Fruit fly (Drosophila melanogaster) whole organism, prepupa: ENCODE data around the gene CG2003.

Source experiments
- Blimp-1 ChIP-seq: fragments of 200-800 bp; sonication (Bioruptor generic); optimal IDR thresholded peaks from 3 replicates; lab custom pipeline; 2017; ENCODE audit warnings: missing biosample characterization, missing genetic modification characterization, mild to moderate bottlenecking, moderate library complexity, missing genetic modification reagents
- CG10631 ChIP-seq: fragments of 200-800 bp; sonication (Bioruptor generic); optimal IDR thresholded peaks from 2 replicates; lab custom pipeline; 2016; ENCODE audit warnings: missing biosample characterization, missing genetic modification characterization
- CG10669 ChIP-seq: fragments of 200-800 bp; sonication (Bioruptor generic); optimal IDR thresholded peaks from 3 replicates; lab custom pipeline; 2018; ENCODE audit warnings: missing biosample characterization, mild to moderate bottlenecking, missing genetic modification characterization, moderate library complexity
- CG11762 ChIP-seq: fragments of 200-800 bp; sonication (Bioruptor generic); optimal IDR thresholded peaks from 3 replicates; lab custom pipeline; 2016; ENCODE audit warnings: missing biosample characterization, missing genetic modification characterization; ENCODE audit not compliant: insufficient read depth
- CG11902 ChIP-seq: fragments of 200-800 bp; sonication (Bioruptor generic); optimal IDR thresholded peaks from 3 replicates; lab custom pipeline; 2016; ENCODE audit warnings: missing biosample characterization, missing genetic modification characterization
- CG15336 ChIP-seq: fragments of 200-800 bp; sonication (Bioruptor generic); IDR thresholded peaks from 2 replicates; pipeline ENCODE4 v1.3.6; 2022; ENCODE audit warnings: missing biosample characterization, missing genetic modification characterization
- CG1621 ChIP-seq: fragments of 200-800 bp; sonication (Bioruptor generic); optimal IDR thresholded peaks from 3 replicates; lab custom pipeline; 2018; ENCODE audit warnings: missing biosample characterization, mild to moderate bottlenecking, missing genetic modification characterization
- CG3032 ChIP-seq: fragments of 200-800 bp; optimal IDR thresholded peaks from 2 replicates; lab custom pipeline; 2019; ENCODE audit warnings: missing biosample characterization, mild to moderate bottlenecking, missing genetic modification characterization, moderate library complexity
- CG34406 ChIP-seq: fragments of 200-800 bp; sonication (Bioruptor generic); optimal IDR thresholded peaks from 3 replicates; lab custom pipeline; 2016; ENCODE audit warnings: missing biosample characterization, missing genetic modification characterization
- CG3919 ChIP-seq: fragments of 200-800 bp; sonication (Bioruptor generic); optimal IDR thresholded peaks from 3 replicates; lab custom pipeline; 2016; ENCODE audit warnings: missing biosample characterization, missing genetic modification characterization
- CG4318 ChIP-seq: fragments of 200-800 bp; sonication (Bioruptor generic); optimal IDR thresholded peaks from 3 replicates; lab custom pipeline; 2017; ENCODE audit warnings: missing biosample characterization, mild to moderate bottlenecking, missing genetic modification characterization
- CG6163 ChIP-seq: fragments of 200-800 bp; sonication (Bioruptor generic); IDR thresholded peaks from 3 replicates; pipeline ENCODE4 v1.3.6; 2022; ENCODE audit warnings: missing biosample characterization, missing genetic modification characterization
- CG6792 ChIP-seq: fragments of 200-800 bp; sonication (Bioruptor generic); optimal IDR thresholded peaks from 3 replicates; lab custom pipeline; 2016; ENCODE audit warnings: missing biosample characterization, missing genetic modification characterization
- CG6808 ChIP-seq: fragments of 200-800 bp; sonication (Bioruptor generic); optimal IDR thresholded peaks from 3 replicates; lab custom pipeline; 2017; ENCODE audit warnings: missing biosample characterization, missing genetic modification characterization, mild to moderate bottlenecking, moderate library complexity, missing genetic modification reagents
- CG6854 ChIP-seq: fragments of 200-800 bp; sonication (Bioruptor generic); optimal IDR thresholded peaks from 2 replicates; lab custom pipeline; 2017; ENCODE audit warnings: missing biosample characterization, mild to moderate bottlenecking, missing genetic modification characterization
- CG7368 ChIP-seq: fragments of 200-800 bp; sonication (Bioruptor generic); optimal IDR thresholded peaks from 3 replicates; lab custom pipeline; 2016; ENCODE audit warnings: missing biosample characterization, missing genetic modification characterization
- CG8319 ChIP-seq: fragments of 200-800 bp; sonication (Bioruptor generic); optimal IDR thresholded peaks from 3 replicates; lab custom pipeline; 2016; ENCODE audit warnings: missing biosample characterization, missing genetic modification characterization
- CG8632 ChIP-seq: fragments of 200-800 bp; sonication (Bioruptor generic); optimal IDR thresholded peaks from 3 replicates; lab custom pipeline; 2016; ENCODE audit warnings: missing biosample characterization, missing genetic modification characterization
- CG9139 ChIP-seq: fragments of 200-800 bp; sonication (Bioruptor generic); optimal IDR thresholded peaks from 3 replicates; lab custom pipeline; 2017; ENCODE audit warnings: missing biosample characterization, mild to moderate bottlenecking, missing genetic modification characterization
- Eip78C ChIP-seq: fragments of 200-800 bp; sonication (Bioruptor generic); peaks from one replicate; lab custom pipeline; 2016; ENCODE audit warnings: missing biosample characterization, missing genetic modification characterization
- Eip93F ChIP-seq: fragments of 200-800 bp; sonication (Bioruptor generic); optimal IDR thresholded peaks from 2 replicates; lab custom pipeline; 2016; ENCODE audit warnings: missing biosample characterization, mild to moderate bottlenecking, missing genetic modification characterization
- Ets21C ChIP-seq: fragments of 200-800 bp; sonication (Bioruptor generic); optimal IDR thresholded peaks from 3 replicates; lab custom pipeline; 2016; ENCODE audit warnings: missing biosample characterization, missing genetic modification characterization
- Ets96B ChIP-seq: fragments of 200-800 bp; optimal IDR thresholded peaks from 2 replicates; lab custom pipeline; 2019; ENCODE audit warnings: missing biosample characterization, mild to moderate bottlenecking, missing genetic modification characterization, moderate library complexity
- Gug ChIP-seq: fragments of 200-800 bp; sonication (Bioruptor generic); IDR thresholded peaks from 2 replicates; pipeline ENCODE4 v1.3.6; 2022; ENCODE audit warnings: missing biosample characterization, missing genetic modification characterization
- Hr39 ChIP-seq: fragments of 200-800 bp; sonication (Bioruptor generic); optimal IDR thresholded peaks from 2 replicates; lab custom pipeline; 2016; ENCODE audit warnings: missing biosample characterization, missing genetic modification characterization
- Hr4 ChIP-seq: fragments of 200-800 bp; sonication (Bioruptor generic); optimal IDR thresholded peaks from 3 replicates; lab custom pipeline; 2016; ENCODE audit warnings: missing biosample characterization, missing genetic modification characterization
- OdsH ChIP-seq: fragments of 200-800 bp; sonication (Bioruptor generic); optimal IDR thresholded peaks from 3 replicates; lab custom pipeline; 2016; ENCODE audit warnings: missing biosample characterization, missing genetic modification characterization
- Sox102F ChIP-seq: fragments of 200-800 bp; sonication (Bioruptor generic); optimal IDR thresholded peaks from 2 replicates; lab custom pipeline; 2016; ENCODE audit warnings: missing biosample characterization, mild to moderate bottlenecking, missing genetic modification characterization
- Sox15 ChIP-seq: fragments of 200-800 bp; sonication (Bioruptor generic); optimal IDR thresholded peaks from 3 replicates; lab custom pipeline; 2016; ENCODE audit warnings: missing biosample characterization, missing genetic modification characterization
- achi ChIP-seq: fragments of 200-800 bp; sonication (Bioruptor generic); optimal IDR thresholded peaks from 3 replicates; lab custom pipeline; 2016; ENCODE audit warnings: missing biosample characterization, missing genetic modification characterization
- dac ChIP-seq: fragments of 200-800 bp; sonication (Bioruptor generic); optimal IDR thresholded peaks from 2 replicates; lab custom pipeline; 2017; ENCODE audit warnings: missing biosample characterization, mild to moderate bottlenecking, missing genetic modification characterization
- eg ChIP-seq: fragments of 200-800 bp; sonication (Bioruptor generic); IDR thresholded peaks from 3 replicates; pipeline ENCODE4 v1.3.6; 2022; ENCODE audit warnings: missing biosample characterization, missing genetic modification characterization
- esn ChIP-seq: fragments of 200-800 bp; sonication (Bioruptor generic); optimal IDR thresholded peaks from 2 replicates; lab custom pipeline; 2016; ENCODE audit warnings: missing biosample characterization, mild to moderate bottlenecking, missing genetic modification characterization, moderate library complexity
- fd59A ChIP-seq: fragments of 200-800 bp; sonication (Bioruptor generic); optimal IDR thresholded peaks from 2 replicates; lab custom pipeline; 2017; ENCODE audit warnings: missing biosample characterization, mild to moderate bottlenecking, missing genetic modification characterization, missing genetic modification reagents
- fkh ChIP-seq: fragments of 200-800 bp; sonication (Bioruptor generic); optimal IDR thresholded peaks from 3 replicates; lab custom pipeline; 2017; ENCODE audit warnings: missing biosample characterization, mild to moderate bottlenecking, missing genetic modification characterization, moderate library complexity
- salr ChIP-seq, 2 experiments: fragments of 200-800 bp; sonication (Bioruptor generic); optimal IDR thresholded peaks; 3 replicates each; lab custom pipeline; 2016 to 2018; ENCODE audit warnings: missing biosample characterization in 2 of 2, missing genetic modification characterization in 2 of 2, mild to moderate bottlenecking in 1 of 2
- spab ChIP-seq: fragments of 200-800 bp; sonication (Bioruptor generic); optimal IDR thresholded peaks from 2 replicates; lab custom pipeline; 2017; ENCODE audit warnings: missing biosample characterization, mild to moderate bottlenecking, missing genetic modification characterization, missing genetic modification reagents
- ss ChIP-seq, 2 experiments: fragments of 200-800 bp; sonication (Bioruptor generic); optimal IDR thresholded peaks; 2 replicates in 1 of 2; 3 replicates in 1 of 2; lab custom pipeline; 2017 to 2018; ENCODE audit warnings: mild to moderate bottlenecking in 2 of 2, missing biosample characterization in 2 of 2, missing genetic modification characterization in 2 of 2, moderate library complexity in 1 of 2
- svp ChIP-seq: fragments of 200-800 bp; sonication (Bioruptor generic); peaks from one replicate; lab custom pipeline; 2016; ENCODE audit warnings: missing biosample characterization, missing genetic modification characterization

The CG2003 gene

dm6 chr3R:31936003-31936496 lies 41.9 kb upstream of the CG2003 start:
- no peak for TF ChIP-seq OdsH (GFP tag; lab: Kevin White, UChicago)
- no peak for TF ChIP-seq Sox102F (GFP tag; lab: Kevin White, UChicago)
- peak; percentile 8 for TF ChIP-seq CG6854 (GFP tag; lab: Kevin White, UChicago)
- TF ChIP-seq achi (GFP tag; lab: Kevin White, UChicago) = no peak
- TF ChIP-seq Hr4 (GFP tag; lab: Kevin White, UChicago) = no peak
- TF ChIP-seq CG7368 (GFP tag; lab: Kevin White, UChicago) = no peak
- TF ChIP-seq Sox15 (GFP tag; lab: Kevin White, UChicago) = no peak
- no peak for TF ChIP-seq Gug (GFP tag; lab: Robert Waterston, UW)
- peak; percentile 20 for TF ChIP-seq CG9139 (GFP tag; lab: Kevin White, UChicago)
- no peak for TF ChIP-seq CG11762
- peak; percentile 33 for TF ChIP-seq CG6808
- no peak for TF ChIP-seq CG8632 (GFP tag; lab: Kevin White, UChicago)
- no peak for TF ChIP-seq CG34406 (GFP tag; lab: Kevin White, UChicago)
- no peak for TF ChIP-seq Hr39
- TF ChIP-seq esn (GFP tag; lab: Kevin White, UChicago) = no peak
- TF ChIP-seq CG4318 (GFP tag; lab: Kevin White, UChicago) = no peak
- TF ChIP-seq CG11902 (GFP tag; lab: Kevin White, UChicago) = no peak
- peak; percentile 23 for TF ChIP-seq spab (GFP tag; lab: Kevin White, UChicago)
- no peak for TF ChIP-seq CG6792 (GFP tag; lab: Kevin White, UChicago)
- no peak for TF ChIP-seq CG8319 (GFP tag; lab: Kevin White, UChicago)
- no peak for TF ChIP-seq Ets21C (GFP tag; lab: Kevin White, UChicago)
- no peak for TF ChIP-seq svp (GFP tag; lab: Kevin White, UChicago)
- TF ChIP-seq CG15336 (GFP tag; lab: Robert Waterston, UW) = no peak
- TF ChIP-seq CG1621 (tag; lab: Kevin White, UChicago) = no peak
- peak; percentile 13 to 32 for TF ChIP-seq ss (GFP tag; optimal IDR thresholded peaks at IDR 0.05; lab: Kevin White, UChicago)
- TF ChIP-seq fd59A (GFP tag; lab: Kevin White, UChicago) = no peak
- no peak for TF ChIP-seq Blimp-1 (GFP tag; lab: Kevin White, UChicago)
- TF ChIP-seq CG10631 (GFP tag; lab: Kevin White, UChicago) = no peak
- TF ChIP-seq Eip78C (GFP tag; lab: Kevin White, UChicago) = peak; percentile 48
- no peak for TF ChIP-seq dac (GFP tag; lab: Kevin White, UChicago)

DNA sequence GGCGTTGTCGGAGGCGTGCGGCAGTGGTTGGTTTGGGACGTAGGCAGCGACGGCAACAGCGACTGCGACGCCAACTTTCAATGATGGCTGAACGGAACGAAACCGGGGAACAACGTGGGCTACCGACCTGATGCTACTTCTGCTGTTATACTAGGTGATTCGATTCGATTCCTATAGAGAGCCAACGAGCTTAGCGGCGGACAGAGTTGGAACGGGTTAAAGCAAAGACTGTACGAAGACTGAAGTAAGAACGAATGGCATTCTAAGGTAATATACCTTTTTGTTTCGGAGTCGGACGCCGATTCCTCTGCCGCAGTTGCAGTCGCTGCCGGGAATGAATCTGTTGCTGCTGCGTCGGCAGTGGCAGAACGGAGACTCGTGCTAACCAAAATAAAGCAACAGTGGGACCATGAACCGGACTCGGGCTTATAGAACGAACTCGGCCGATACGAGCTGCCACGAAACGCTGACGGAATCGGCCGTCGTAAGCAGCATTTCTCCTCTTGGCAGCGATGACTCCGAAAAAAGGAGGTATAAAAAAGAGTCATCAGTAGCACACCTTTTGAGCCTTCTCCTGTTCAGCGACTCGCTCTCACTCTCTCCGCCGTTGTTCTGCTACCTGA lies 40.7 kb upstream of the CG2003 start:
- TF ChIP-seq CG9139 (GFP tag; lab: Kevin White, UChicago) = peak; percentile 25
- no peak for TF ChIP-seq CG34406 (GFP tag; lab: Kevin White, UChicago)
- peak; percentile 30 for TF ChIP-seq CG6808
- TF ChIP-seq CG8632 (GFP tag; lab: Kevin White, UChicago) = no peak
- no peak for TF ChIP-seq CG3919 (GFP tag; lab: Kevin White, UChicago)
- no peak for TF ChIP-seq fkh (GFP tag; lab: Kevin White, UChicago)
- no peak for TF ChIP-seq CG7368 (GFP tag; lab: Kevin White, UChicago)
- TF ChIP-seq ss (GFP tag; optimal IDR thresholded peaks at IDR 0.05; lab: Kevin White, UChicago) = peak; percentile 14
- TF ChIP-seq CG1621 (tag; lab: Kevin White, UChicago) = peak; percentile 69
- TF ChIP-seq CG8319 (GFP tag; lab: Kevin White, UChicago) = no peak
- TF ChIP-seq CG6163 (GFP tag; lab: Robert Waterston, UW) = peak; percentile 39; the same call in 1 of the 3 replicates
- peak; percentile 26 for TF ChIP-seq Ets96B
- 0 out of 3 replicates have a peak, but pooled peaks have one; percentile 4 for TF ChIP-seq eg (GFP tag; lab: Robert Waterston, UW)
- TF ChIP-seq salr (GFP tag; optimal IDR thresholded peaks at IDR 0.05; lab: Kevin White, UChicago) = no peak
- TF ChIP-seq CG10669 = no peak
- TF ChIP-seq CG3032 (tag; lab: Kevin White, UChicago) = peak; percentile 9
- no peak for TF ChIP-seq Eip93F (GFP tag; lab: Kevin White, UChicago)
- TF ChIP-seq spab (GFP tag; lab: Kevin White, UChicago) = peak; percentile 27
- TF ChIP-seq, all 60 proteins: peak for 9
